Fruit fly (Drosophila melanogaster) whole organism, embryonic: ENCODE data around the gene cher.

ENCODE experiments used
- ATbp ChIP-seq: fragments of 200-800 bp; sonication (Bioruptor generic); optimal IDR thresholded peaks from 2 replicates; lab custom pipeline; 2017; ENCODE audit warnings: missing biosample characterization, mild to moderate bottlenecking, missing genetic modification characterization, missing genetic modification reagents
- Atf3 ChIP-seq: fragments of 200-800 bp; sonication (Bioruptor generic); optimal IDR thresholded peaks from 3 replicates; lab custom pipeline; 2016; ENCODE audit warnings: missing biosample characterization, missing genetic modification characterization
- B-H2 ChIP-seq: fragments of 200-800 bp; sonication (Bioruptor generic); optimal IDR thresholded peaks from 2 replicates; lab custom pipeline; 2018; ENCODE audit warnings: missing biosample characterization, mild to moderate bottlenecking, missing genetic modification characterization
- CG10147 ChIP-seq: fragments of 200-800 bp; sonication (Bioruptor generic); optimal IDR thresholded peaks from 2 replicates; lab custom pipeline; 2019; ENCODE audit warnings: missing biosample characterization, mild to moderate bottlenecking, missing genetic modification characterization, moderate library complexity
- CG10462 ChIP-seq: fragments of 200-800 bp; sonication (Bioruptor generic); optimal IDR thresholded peaks from 2 replicates; lab custom pipeline; 2016; ENCODE audit warnings: missing biosample characterization, missing genetic modification characterization
- CG11093 ChIP-seq: fragments of 200-800 bp; sonication (Bioruptor generic); IDR thresholded peaks from 3 replicates; pipeline ENCODE4 v1.3.6; 2022; ENCODE audit warnings: missing biosample characterization, missing genetic modification characterization
- CG12219 ChIP-seq: fragments of 200-800 bp; sonication (Bioruptor generic); optimal IDR thresholded peaks from 3 replicates; lab custom pipeline; 2018; ENCODE audit warnings: missing biosample characterization, mild to moderate bottlenecking, missing genetic modification characterization
- CG1233 ChIP-seq: fragments of 200-800 bp; sonication (Bioruptor generic); optimal IDR thresholded peaks from 4 replicates; lab custom pipeline; 2018; ENCODE audit warnings: missing biosample characterization, mild to moderate bottlenecking, missing genetic modification characterization
- CG12659 ChIP-seq: fragments of 200-800 bp; sonication (Bioruptor generic); optimal IDR thresholded peaks from 3 replicates; lab custom pipeline; 2017; ENCODE audit warnings: mild to moderate bottlenecking, missing biosample characterization, missing genetic modification reagents, missing genetic modification characterization
- CG12744 ChIP-seq: fragments of 200-800 bp; sonication (Bioruptor generic); optimal IDR thresholded peaks from 2 replicates; lab custom pipeline; 2016; ENCODE audit warnings: missing biosample characterization, missing genetic modification characterization
- CG15011 ChIP-seq: fragments of 200-800 bp; sonication (Bioruptor generic); optimal IDR thresholded peaks from 3 replicates; lab custom pipeline; 2018; ENCODE audit warnings: missing biosample characterization, mild to moderate bottlenecking, missing genetic modification characterization
- CG17612 ChIP-seq: fragments of 200-800 bp; sonication (Bioruptor generic); IDR thresholded peaks from 2 replicates; pipeline ENCODE4 v1.3.6; 2022; ENCODE audit warnings: missing biosample characterization, missing genetic modification characterization
- CG18262 ChIP-seq: fragments of 200-800 bp; optimal IDR thresholded peaks from 3 replicates; lab custom pipeline; 2019; ENCODE audit warnings: missing biosample characterization, mild to moderate bottlenecking, missing genetic modification characterization, moderate library complexity
- CG18476 ChIP-seq: fragments of 200-800 bp; sonication (Bioruptor generic); optimal IDR thresholded peaks from 2 replicates; lab custom pipeline; 2016; ENCODE audit warnings: missing biosample characterization, mild to moderate bottlenecking, missing genetic modification characterization
- CG2889 ChIP-seq: fragments of 200-800 bp; sonication (Bioruptor generic); IDR thresholded peaks from 3 replicates; pipeline ENCODE4 v1.3.6; 2022; ENCODE audit warnings: missing biosample characterization, missing genetic modification characterization
- CG31365 ChIP-seq: fragments of 200-800 bp; sonication (Bioruptor generic); optimal IDR thresholded peaks from 2 replicates; lab custom pipeline; 2018; ENCODE audit warnings: missing biosample characterization, mild to moderate bottlenecking, missing genetic modification characterization
- CG3281 ChIP-seq: fragments of 200-800 bp; sonication (Bioruptor generic); optimal IDR thresholded peaks from 3 replicates; lab custom pipeline; 2017; ENCODE audit warnings: missing biosample characterization, mild to moderate bottlenecking, missing genetic modification characterization
- CG6254 ChIP-seq: fragments of 200-800 bp; sonication (Bioruptor generic); optimal IDR thresholded peaks from 3 replicates; lab custom pipeline; 2017; ENCODE audit warnings: mild to moderate bottlenecking, missing biosample characterization, missing genetic modification reagents, missing genetic modification characterization
- CG7271 ChIP-seq: fragments of 200-800 bp; sonication (Bioruptor generic); optimal IDR thresholded peaks from 2 replicates; lab custom pipeline; 2018; ENCODE audit warnings: missing biosample characterization, mild to moderate bottlenecking, missing genetic modification characterization, moderate library complexity
- CG8281 ChIP-seq: fragments of 200-800 bp; sonication (Bioruptor generic); optimal IDR thresholded peaks from 2 replicates; lab custom pipeline; 2018; ENCODE audit warnings: missing biosample characterization, mild to moderate bottlenecking, missing genetic modification characterization, moderate library complexity
- CG9609 ChIP-seq: fragments of 200-800 bp; sonication (Bioruptor generic); optimal IDR thresholded peaks from 3 replicates; lab custom pipeline; 2016; ENCODE audit warnings: missing biosample characterization, missing genetic modification characterization
- CG9817 ChIP-seq: fragments of 200-800 bp; sonication (Bioruptor generic); optimal IDR thresholded peaks from 2 replicates; lab custom pipeline; 2018; ENCODE audit warnings: missing biosample characterization, mild to moderate bottlenecking, missing genetic modification characterization, moderate library complexity
- Dad ChIP-seq: fragments of 200-800 bp; sonication (Bioruptor generic); optimal IDR thresholded peaks from 3 replicates; lab custom pipeline; 2016; ENCODE audit warnings: missing biosample characterization, missing genetic modification characterization
- Dbx ChIP-seq: fragments of 200-800 bp; sonication (Bioruptor generic); IDR thresholded peaks from 3 replicates; pipeline ENCODE4 v1.3.6; 2022; ENCODE audit warnings: missing biosample characterization, missing genetic modification characterization
- Dfd ChIP-seq, 2 experiments: fragments of >200 bp; optimal IDR thresholded peaks; 2 replicates each; lab custom pipeline; 2017; ENCODE audit warnings: missing biosample characterization in 2 of 2, missing genetic modification characterization in 2 of 2
- Doc3 ChIP-seq: fragments of 200-800 bp; sonication (Bioruptor generic); IDR thresholded peaks from 3 replicates; pipeline ENCODE4 v1.3.6; 2022; ENCODE audit warnings: missing biosample characterization, missing genetic modification characterization; ENCODE audit not compliant: partially characterized antibody
- ERR ChIP-seq: fragments of 200-800 bp; sonication (Bioruptor generic); optimal IDR thresholded peaks from 2 replicates; lab custom pipeline; 2016; ENCODE audit warnings: missing biosample characterization, missing genetic modification characterization
- Fer1 ChIP-seq: fragments of 200-800 bp; sonication (Bioruptor generic); optimal IDR thresholded peaks from 2 replicates; lab custom pipeline; 2017; ENCODE audit warnings: missing biosample characterization, mild to moderate bottlenecking, missing genetic modification characterization
- HHEX ChIP-seq: fragments of 200-800 bp; sonication (Bioruptor generic); optimal IDR thresholded peaks from 3 replicates; lab custom pipeline; 2017; ENCODE audit warnings: missing biosample characterization, mild to moderate bottlenecking, missing genetic modification characterization, missing genetic modification reagents
- Hand ChIP-seq: fragments of 200-800 bp; sonication (Bioruptor generic); optimal IDR thresholded peaks from 2 replicates; lab custom pipeline; 2017; ENCODE audit warnings: mild to moderate bottlenecking, missing biosample characterization, missing genetic modification reagents, missing genetic modification characterization
- Kr ChIP-seq: fragments of 200-800 bp; sonication (Bioruptor generic); optimal IDR thresholded peaks from 2 replicates; lab custom pipeline; 2017; ENCODE audit warnings: missing biosample characterization, mild to moderate bottlenecking, missing genetic modification characterization
- MBD-R2 ChIP-seq: fragments of 200-800 bp; sonication (Bioruptor generic); IDR thresholded peaks from 2 replicates; pipeline ENCODE4 v1.3.6; 2022; ENCODE audit warnings: missing biosample characterization, missing genetic modification characterization
- MTF-1 ChIP-seq: fragments of 200-800 bp; sonication (Bioruptor generic); optimal IDR thresholded peaks from 2 replicates; lab custom pipeline; 2018; ENCODE audit warnings: missing biosample characterization, mild to moderate bottlenecking, missing genetic modification characterization, borderline replicate concordance
- Myb ChIP-seq: fragments of 200-800 bp; sonication (Bioruptor generic); optimal IDR thresholded peaks from 2 replicates; lab custom pipeline; 2016; ENCODE audit warnings: missing biosample characterization, missing genetic modification characterization
- NFAT ChIP-seq: fragments of 200-800 bp; sonication (Bioruptor generic); IDR thresholded peaks from 2 replicates; pipeline ENCODE4 v1.3.6; 2022; ENCODE audit warnings: missing biosample characterization, missing genetic modification characterization
- Neu2 ChIP-seq: fragments of 200-800 bp; sonication (Bioruptor generic); optimal IDR thresholded peaks from 3 replicates; lab custom pipeline; 2016; ENCODE audit warnings: missing biosample characterization, missing genetic modification characterization, borderline replicate concordance
- Pdp1 ChIP-seq, 2 experiments: fragments of 200-800 bp; sonication (Bioruptor generic); optimal IDR thresholded peaks; 3 replicates each; lab custom pipeline; 2016; ENCODE audit warnings: missing biosample characterization in 2 of 2, missing genetic modification characterization in 2 of 2, mild to moderate bottlenecking in 1 of 2, moderate library complexity in 1 of 2
- Rx ChIP-seq: fragments of 200-800 bp; sonication (Bioruptor generic); IDR thresholded peaks from 2 replicates; pipeline ENCODE4 v1.3.6; 2022; ENCODE audit warnings: missing biosample characterization, missing genetic modification characterization
- amos ChIP-seq: fragments of 200-800 bp; sonication (Bioruptor generic); IDR thresholded peaks from 2 replicates; pipeline ENCODE4 v1.3.6; 2022; ENCODE audit warnings: missing biosample characterization, missing genetic modification characterization; ENCODE audit not compliant: partially characterized antibody
- ap ChIP-seq: fragments of 200-800 bp; sonication (Bioruptor generic); IDR thresholded peaks from 2 replicates; pipeline ENCODE4 v1.3.6; 2022; ENCODE audit warnings: missing biosample characterization, missing genetic modification characterization
- bab2 ChIP-seq: fragments of 200-800 bp; sonication (Bioruptor generic); optimal IDR thresholded peaks from 2 replicates; lab custom pipeline; 2016; ENCODE audit warnings: missing biosample characterization, missing genetic modification characterization
- dmrt99B ChIP-seq: fragments of 200-800 bp; sonication (Bioruptor generic); optimal IDR thresholded peaks from 2 replicates; lab custom pipeline; 2018; ENCODE audit warnings: missing biosample characterization, mild to moderate bottlenecking, missing genetic modification characterization, moderate library complexity
- gro ChIP-seq: fragments of 200-800 bp; sonication (Bioruptor generic); optimal IDR thresholded peaks from 2 replicates; lab custom pipeline; 2016; ENCODE audit warnings: missing biosample characterization, missing genetic modification characterization
- maf-S ChIP-seq: fragments of 200-800 bp; sonication (Bioruptor generic); optimal IDR thresholded peaks from 2 replicates; lab custom pipeline; 2016; ENCODE audit warnings: missing biosample characterization, missing genetic modification characterization
- pnt ChIP-seq: fragments of 200-800 bp; sonication (Bioruptor generic); optimal IDR thresholded peaks from 3 replicates; lab custom pipeline; 2016; ENCODE audit warnings: missing biosample characterization, missing genetic modification characterization
- repo ChIP-seq: fragments of 200-800 bp; sonication (Bioruptor generic); optimal IDR thresholded peaks from 2 replicates; lab custom pipeline; 2016; ENCODE audit warnings: missing biosample characterization, missing genetic modification characterization
- schlank ChIP-seq: fragments of 200-800 bp; sonication (Bioruptor generic); optimal IDR thresholded peaks from 2 replicates; lab custom pipeline; 2018; ENCODE audit warnings: missing biosample characterization, mild to moderate bottlenecking, missing genetic modification characterization
- zen2 ChIP-seq: fragments of 200-800 bp; sonication (Bioruptor generic); IDR thresholded peaks from 3 replicates; pipeline ENCODE4 v1.3.6; 2022; ENCODE audit warnings: missing biosample characterization, missing genetic modification characterization; ENCODE audit not compliant: partially characterized antibody
- zf30C ChIP-seq: fragments of 200-800 bp; sonication (Bioruptor generic); optimal IDR thresholded peaks from 3 replicates; lab custom pipeline; 2018; ENCODE audit warnings: missing biosample characterization, mild to moderate bottlenecking, missing genetic modification characterization

Gene cher

DNA sequence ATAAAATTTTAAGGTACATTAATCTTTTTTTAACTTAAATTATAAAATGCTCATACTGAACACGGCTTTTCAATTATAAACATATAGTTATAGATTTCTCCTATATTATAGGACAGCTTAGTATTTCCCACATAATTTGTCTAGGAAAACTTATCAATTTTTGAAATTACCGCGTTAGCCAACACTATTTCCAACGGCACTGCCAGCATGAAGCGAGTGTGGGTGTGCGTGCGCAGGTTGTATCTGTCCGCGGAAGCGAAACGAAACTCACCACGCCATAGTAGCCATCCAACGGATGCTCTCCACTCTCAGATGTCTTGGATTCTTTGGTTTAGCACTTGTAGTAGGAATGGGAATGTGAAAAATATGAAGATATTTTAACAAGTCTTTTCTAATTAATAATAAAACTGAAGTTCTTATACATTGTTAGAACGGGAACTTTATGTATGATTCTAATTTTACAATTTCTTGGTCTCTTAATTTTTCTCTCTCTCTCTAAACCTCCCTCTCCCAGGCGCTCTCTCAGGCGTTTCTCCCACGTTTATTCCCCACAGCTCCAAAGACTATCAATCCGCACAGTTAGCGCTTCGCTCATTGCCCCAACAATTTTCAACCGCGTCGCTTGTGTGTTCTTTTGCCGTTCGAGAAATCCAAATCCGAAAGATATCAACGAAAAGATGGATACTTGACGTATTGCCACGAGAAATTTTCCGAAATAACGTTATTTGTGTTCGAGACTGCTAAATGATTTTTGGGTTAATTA, 71.6 kb downstream of the cher start, which contains the start of gene Dad (continued):
- TF ChIP-seq CG2889 (no peak), dmrt99B (peak; percentile 19), CG12744 (GFP tag; lab: Kevin White, UChicago) (no peak), pnt (GFP tag; lab: Kevin White, UChicago) (no peak), amos (GFP tag; lab: Robert Waterston, UW) (peak; percentile 15; the same call in 1 of the 2 replicates), Neu2 (GFP tag; lab: Kevin White, UChicago) (no peak), Fer1 (GFP tag; lab: Kevin White, UChicago) (peak; percentile 29), CG17612 (no peak), CG31365 (tag; lab: Kevin White, UChicago) (peak; percentile 36), MBD-R2 (GFP tag; lab: Robert Waterston, UW) (no peak), Dad (peak; percentile 53), Dfd (GFP tag; optimal IDR thresholded peaks at IDR 0.05; lab: Kevin White, UChicago) (no peak), Myb (GFP tag; lab: Kevin White, UChicago) (peak; percentile 30), CG12219 (GFP tag; lab: Kevin White, UChicago) (peak; percentile 11), Atf3 (GFP tag; lab: Kevin White, UChicago) (no peak), CG12659 (GFP tag; lab: Kevin White, UChicago) (peak; percentile 15), CG7271 (tag; lab: Kevin White, UChicago) (no peak), repo (GFP tag; lab: Kevin White, UChicago) (no peak), zf30C (GFP tag; lab: Kevin White, UChicago) (no peak), CG10462 (no peak), NFAT (GFP tag; lab: Robert Waterston, UW) (no peak; the same call in 1 of the 2 replicates), Hand (GFP tag; lab: Kevin White, UChicago) (peak; percentile 65), ATbp (GFP tag; lab: Kevin White, UChicago) (no peak), CG3281 (no peak), Rx (no peak), Pdp1 (GFP tag; optimal IDR thresholded peaks at IDR 0.05; lab: Kevin White, UChicago) (no peak), CG1233 (GFP tag; lab: Kevin White, UChicago) (no peak), gro (no peak), Dbx (GFP tag; lab: Robert Waterston, UW) (no peak), ERR (GFP tag; lab: Kevin White, UChicago) (no peak), CG9609 (no peak), CG18262 (peak; percentile 8), CG11093 (no peak), CG10147 (GFP tag; lab: Kevin White, UChicago) (peak; percentile 5), bab2 (GFP tag; lab: Kevin White, UChicago) (no peak), CG15011 (GFP tag; lab: Kevin White, UChicago) (no peak), B-H2 (GFP tag; lab: Kevin White, UChicago) (peak; percentile 45), CG6254 (GFP tag; lab: Kevin White, UChicago) (peak; percentile 10), maf-S (GFP tag; lab: Kevin White, UChicago) (no peak), schlank (no peak), CG9817 (tag; lab: Kevin White, UChicago) (no peak), CG8281 (peak; percentile 32), CG18476 (no peak), Kr (no peak), Doc3 (peak; percentile 36; the same call in 1 of the 3 replicates), ap (no peak), MTF-1 (GFP tag; lab: Kevin White, UChicago) (peak; percentile 67), HHEX (GFP tag; lab: Kevin White, UChicago) (no peak), zen2 (GFP tag; lab: Robert Waterston, UW) (peak; percentile 42; the same call in 1 of the 3 replicates)
